Fruit fly (Drosophila melanogaster) Kc167 (cell line): ENCODE results near the gene CG1647.

Experiments used
- Myc ChIP-seq: fragments of >200 bp; optimal IDR thresholded peaks from 2 replicates; lab custom pipeline; 2017; ENCODE audit warnings: missing external identifiers
- Sin3A ChIP-seq: fragments of >200 bp; optimal IDR thresholded peaks from 2 replicates; lab custom pipeline; 2018; ENCODE audit warnings: missing external identifiers
- h ChIP-seq: fragments of >200 bp; optimal IDR thresholded peaks from 3 replicates; lab custom pipeline; 2018; ENCODE audit warnings: missing external identifiers
- insv ChIP-seq: fragments of >200 bp; optimal IDR thresholded peaks from 3 replicates; lab custom pipeline; 2018; ENCODE audit warnings: missing external identifiers
- psq ChIP-seq: fragments of >200 bp; optimal IDR thresholded peaks from 2 replicates; lab custom pipeline; 2017; ENCODE audit warnings: missing external identifiers
- ttk ChIP-seq: sonication (Bioruptor generic); optimal IDR thresholded peaks from 2 replicates; lab custom pipeline; 2017; ENCODE audit warnings: missing external identifiers

CG1647 gene

DNA sequence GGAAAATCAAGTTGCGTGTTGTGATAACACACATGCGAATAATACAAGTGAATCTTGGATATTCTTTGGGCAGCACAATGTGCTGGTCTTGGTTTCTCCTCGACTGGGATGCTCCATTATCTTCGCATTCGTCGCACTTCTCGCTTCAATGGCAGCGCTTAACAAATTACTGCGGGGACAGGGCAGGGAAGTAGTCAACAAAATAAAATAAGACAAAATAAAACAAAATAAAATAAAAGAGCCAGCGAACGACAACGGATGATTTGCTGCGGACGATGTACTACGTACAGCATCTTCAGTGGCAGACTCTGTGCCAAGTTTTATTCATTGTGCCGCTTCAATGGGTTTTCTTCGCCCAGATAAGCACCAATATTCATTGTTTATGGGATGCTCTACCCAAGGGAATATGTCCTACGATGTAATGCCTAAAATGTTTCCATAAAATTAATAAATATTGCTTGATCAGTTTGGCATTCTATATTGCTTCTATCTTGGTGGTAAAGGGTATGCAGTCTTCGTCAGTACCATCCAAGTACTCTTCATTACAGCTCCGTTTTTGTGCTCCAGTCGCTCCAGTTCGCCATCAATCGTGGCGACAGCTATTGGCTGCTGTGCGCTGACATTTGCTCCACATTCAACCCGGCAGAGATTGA is 27.0 kb downstream of the CG1647 start:
- TF ChIP-seq Myc (lab: Kevin White, UChicago) (no peak), h (lab: Kevin White, UChicago) (no peak), insv (lab: Kevin White, UChicago) (no peak)

DNA sequence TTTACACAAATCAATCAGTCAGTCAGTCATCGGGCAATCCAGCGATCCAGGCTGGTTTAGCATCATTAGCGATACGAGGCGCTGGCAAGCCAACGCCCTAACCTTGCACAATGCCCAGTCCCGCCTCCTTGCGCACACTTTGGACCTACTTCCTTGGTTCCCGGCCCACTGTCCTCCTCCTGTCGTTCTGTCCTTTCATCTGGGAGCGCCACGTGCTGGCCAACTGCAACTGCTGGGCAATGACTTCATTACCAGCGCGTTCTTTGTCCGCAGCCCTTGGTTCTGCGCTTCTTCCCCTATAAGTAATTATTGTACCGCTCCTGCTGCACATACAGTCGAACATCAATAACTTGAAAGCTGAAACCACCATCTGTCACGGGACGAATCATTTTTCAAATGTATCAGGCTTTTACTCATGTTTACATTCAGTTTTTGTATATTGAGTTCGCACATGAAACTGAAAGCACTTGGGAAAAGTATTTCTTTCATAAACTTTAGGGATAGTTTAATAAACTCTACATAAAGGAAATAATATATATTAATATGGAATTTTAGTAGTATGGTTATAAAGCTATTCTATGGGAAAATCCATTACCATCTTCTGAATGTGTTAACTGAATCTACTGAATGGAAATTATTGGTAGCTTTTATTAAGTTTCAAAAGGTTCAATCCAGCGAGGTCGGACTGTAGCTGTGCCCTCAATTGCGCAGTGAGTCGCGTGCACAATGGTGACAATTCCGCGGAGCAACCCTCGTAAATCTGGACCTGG is 27.7 kb downstream of the CG1647 start:
- no peak for TF ChIP-seq ttk (lab: Kevin White, UChicago)
- TF ChIP-seq psq (lab: Kevin White, UChicago) = no peak
- TF ChIP-seq h (lab: Kevin White, UChicago) = no peak
- TF ChIP-seq Sin3A (lab: Kevin White, UChicago) = no peak
- no peak for TF ChIP-seq insv (lab: Kevin White, UChicago)

DNA sequence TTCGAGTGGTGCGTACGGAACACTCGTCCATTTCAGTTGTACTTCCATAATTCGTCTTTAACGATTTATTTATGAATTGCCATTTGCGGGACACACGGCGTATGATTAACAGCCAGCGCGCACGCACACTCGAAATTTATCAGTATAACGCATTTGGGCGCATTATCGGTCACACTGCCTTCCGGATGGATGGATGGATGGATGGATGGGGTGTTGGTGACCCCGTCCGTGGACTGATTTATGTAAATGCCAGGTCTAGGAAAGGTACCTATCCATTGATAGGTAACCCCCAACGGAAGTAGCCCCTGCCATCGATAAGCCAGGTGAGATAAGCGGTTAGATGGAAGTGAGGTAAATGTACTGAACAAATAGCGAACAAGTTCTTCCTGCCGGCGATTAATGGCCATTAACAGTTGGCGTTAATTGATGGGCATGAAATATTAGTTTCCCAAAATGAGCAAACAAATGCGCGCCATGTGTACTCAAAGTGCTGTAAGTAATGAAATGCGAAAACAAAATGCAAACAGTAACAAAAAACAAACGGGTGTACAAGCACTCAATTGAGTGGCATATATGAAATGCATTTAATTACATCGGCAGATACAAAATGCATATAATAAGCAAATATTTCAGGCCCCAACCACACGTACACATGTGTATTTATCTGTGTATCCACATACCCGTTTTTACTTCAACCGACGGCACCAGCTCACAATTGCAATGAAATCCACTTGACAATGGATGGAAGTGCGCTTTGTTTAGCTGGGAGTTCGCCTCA is 28.9 kb downstream of the CG1647 start:
- TF ChIP-seq Myc (lab: Kevin White, UChicago) (no peak), psq (lab: Kevin White, UChicago) (no peak), Sin3A (lab: Kevin White, UChicago) (no peak), ttk (lab: Kevin White, UChicago) (no peak), insv (lab: Kevin White, UChicago) (no peak), h (lab: Kevin White, UChicago) (no peak)

DNA sequence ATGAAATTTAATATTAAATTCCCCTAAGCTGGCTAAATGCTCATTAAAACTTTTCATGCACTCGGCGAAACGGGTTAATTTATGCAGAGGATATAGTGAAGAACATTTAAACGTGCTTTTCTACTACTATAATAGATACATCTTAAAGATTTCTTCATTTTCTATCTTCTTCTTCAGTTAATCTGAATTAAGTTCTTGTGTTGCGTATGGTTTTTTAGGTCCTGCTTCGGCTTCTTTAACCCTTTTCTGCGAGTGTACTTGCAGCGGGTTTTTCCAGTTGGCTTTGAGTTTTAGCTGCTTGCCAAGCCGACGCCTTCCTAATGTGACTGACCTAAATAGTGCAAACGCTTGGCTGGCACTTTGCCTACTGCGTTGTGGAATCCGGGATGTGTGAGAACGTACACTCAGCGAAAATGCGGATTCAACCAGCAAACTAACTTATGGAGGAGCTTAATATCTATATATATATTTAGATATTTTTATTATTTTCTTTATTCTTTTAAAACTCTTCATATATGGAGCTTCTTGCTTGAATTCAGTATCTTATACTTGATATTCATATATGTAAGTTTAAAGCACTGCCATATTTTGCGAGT is 30.7 kb downstream of the CG1647 start:
- TF ChIP-seq ttk (lab: Kevin White, UChicago) (no peak), Myc (lab: Kevin White, UChicago) (no peak), insv (lab: Kevin White, UChicago) (no peak), h (lab: Kevin White, UChicago) (no peak), psq (lab: Kevin White, UChicago) (no peak), Sin3A (lab: Kevin White, UChicago) (no peak)

DNA sequence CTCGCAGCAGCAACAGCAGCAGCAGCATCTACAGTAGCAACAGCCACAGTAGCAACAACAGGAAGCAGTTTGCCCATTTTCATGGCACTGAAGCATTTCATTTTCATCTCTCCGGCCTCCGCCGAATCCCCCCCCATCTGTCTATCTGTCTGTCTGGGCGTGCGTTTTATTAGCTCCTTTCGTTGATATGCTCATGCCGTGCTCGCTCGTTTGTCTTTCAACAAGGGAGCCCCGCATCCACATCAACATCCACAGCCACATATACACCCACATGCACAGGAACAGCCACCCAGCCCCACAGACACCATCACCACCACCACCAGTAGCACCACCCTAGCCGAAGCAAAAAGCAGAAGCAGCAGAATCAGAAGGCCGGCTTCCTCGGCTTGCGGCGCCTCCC is 31.5 kb downstream of the CG1647 start:
- TF ChIP-seq psq (lab: Kevin White, UChicago) (no peak), h (lab: Kevin White, UChicago) (no peak), insv (lab: Kevin White, UChicago) (no peak), ttk (lab: Kevin White, UChicago) (no peak), Sin3A (lab: Kevin White, UChicago) (no peak), Myc (lab: Kevin White, UChicago) (no peak)

DNA sequence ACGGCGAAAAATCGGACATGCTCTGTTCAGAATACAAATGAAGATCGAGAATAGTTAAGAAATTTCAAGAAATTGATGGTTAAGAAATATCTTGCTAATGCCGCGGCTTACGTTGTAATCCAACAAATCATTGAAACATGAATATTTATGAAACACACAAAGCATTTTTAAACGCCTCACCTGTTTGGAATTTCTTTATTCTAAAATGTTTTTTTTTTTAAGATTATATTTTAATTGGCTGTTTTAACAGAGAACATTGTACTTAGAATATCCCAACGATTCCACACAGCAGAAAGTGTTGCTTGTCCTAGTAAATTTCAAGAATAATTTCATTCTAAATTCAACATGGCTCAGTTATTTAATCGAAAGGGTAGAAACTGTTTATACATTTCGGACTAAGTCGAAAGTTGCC is 32.0 kb downstream of the CG1647 start:
- TF ChIP-seq Myc (lab: Kevin White, UChicago) = no peak
- no peak for TF ChIP-seq h (lab: Kevin White, UChicago)
- TF ChIP-seq psq (lab: Kevin White, UChicago) = no peak
- no peak for TF ChIP-seq Sin3A (lab: Kevin White, UChicago)
- TF ChIP-seq ttk (lab: Kevin White, UChicago) = no peak
- no peak for TF ChIP-seq insv (lab: Kevin White, UChicago)

DNA sequence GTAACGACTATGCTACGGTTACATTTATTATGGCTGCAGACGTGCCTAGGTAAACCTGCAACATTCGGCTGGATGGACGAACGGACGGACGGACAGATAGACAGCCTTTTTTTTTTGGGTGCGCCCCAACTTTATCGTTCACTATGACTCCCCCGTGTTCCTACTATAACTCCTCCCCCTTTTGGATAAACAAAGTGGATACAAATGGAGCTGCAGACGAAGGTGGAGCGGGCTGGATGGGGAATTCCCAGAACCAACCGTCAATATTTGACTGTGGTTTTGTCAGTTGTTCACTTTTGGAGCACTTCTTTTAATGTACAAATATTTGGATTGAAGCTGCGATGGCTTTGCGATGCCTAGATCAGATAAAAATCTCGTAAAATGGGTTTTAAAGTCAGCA is 36.1 kb downstream of the CG1647 start:
- TF ChIP-seq insv (lab: Kevin White, UChicago) = no peak
- TF ChIP-seq Myc (lab: Kevin White, UChicago) = no peak
- TF ChIP-seq Sin3A (lab: Kevin White, UChicago) = no peak
- TF ChIP-seq h (lab: Kevin White, UChicago) = no peak
- TF ChIP-seq ttk (lab: Kevin White, UChicago) = no peak
- TF ChIP-seq psq (lab: Kevin White, UChicago) = no peak

DNA sequence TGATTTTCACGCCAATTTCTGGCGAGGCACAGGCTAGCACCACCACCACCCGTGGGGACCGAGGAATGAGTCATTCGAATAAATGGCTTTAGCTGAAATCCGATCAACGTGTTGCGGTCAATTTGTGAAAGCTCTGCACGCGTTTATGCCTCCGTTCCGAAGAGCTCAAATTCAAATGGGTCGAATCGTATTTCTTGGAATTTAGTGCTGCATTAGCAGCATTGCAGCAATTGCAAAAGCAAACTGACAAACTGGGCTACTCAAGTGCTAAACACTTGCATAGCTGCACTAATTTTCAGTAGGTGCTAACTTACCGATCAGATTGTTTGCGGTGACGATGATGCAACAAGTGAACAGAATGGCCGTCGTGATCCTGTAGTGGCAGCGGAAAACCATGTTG is 36.8 kb downstream of the CG1647 start:
- TF ChIP-seq h (lab: Kevin White, UChicago) = no peak
- TF ChIP-seq psq (lab: Kevin White, UChicago) = no peak
- TF ChIP-seq ttk (lab: Kevin White, UChicago) = no peak
- TF ChIP-seq insv (lab: Kevin White, UChicago) = no peak
- no peak for TF ChIP-seq Myc (lab: Kevin White, UChicago)
- TF ChIP-seq Sin3A (lab: Kevin White, UChicago) = no peak

DNA sequence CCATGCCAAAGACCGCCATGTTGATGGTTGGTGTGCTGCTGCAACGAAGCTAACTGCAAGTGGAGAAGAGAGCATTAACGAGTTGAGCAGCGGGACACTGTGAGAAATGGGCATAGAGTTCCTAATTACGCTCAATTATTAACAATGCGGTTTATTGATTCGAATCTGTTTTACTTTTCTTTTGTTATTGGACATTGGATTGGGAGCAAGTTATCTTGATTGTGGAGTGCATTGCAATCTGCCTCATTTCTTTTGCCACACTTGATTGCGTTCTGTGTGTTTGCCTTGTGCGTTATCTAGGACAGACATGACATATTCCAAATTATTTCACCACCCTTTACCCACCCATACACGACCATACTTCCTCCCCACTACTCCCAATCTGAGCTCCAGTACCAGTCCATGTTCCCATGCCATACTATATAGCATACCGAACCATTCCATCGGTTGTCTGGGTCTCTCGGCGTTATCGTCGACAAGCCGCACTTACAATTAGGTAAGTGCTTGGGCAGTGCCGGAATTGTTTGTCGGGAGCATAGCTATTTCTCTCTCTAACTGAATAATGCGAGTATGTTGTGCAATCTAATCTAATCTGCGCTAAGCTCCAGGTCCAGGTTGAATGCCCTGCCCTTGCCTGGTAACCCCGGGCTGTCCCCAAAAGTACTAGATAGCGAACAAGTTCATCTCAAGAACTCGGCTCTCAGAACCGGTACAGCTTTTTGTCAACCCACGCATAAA is 37.4 kb downstream of the CG1647 start:
- no peak for TF ChIP-seq Sin3A (lab: Kevin White, UChicago)
- no peak for TF ChIP-seq h (lab: Kevin White, UChicago)
- no peak for TF ChIP-seq psq (lab: Kevin White, UChicago)
- TF ChIP-seq ttk (lab: Kevin White, UChicago) = no peak
- TF ChIP-seq insv (lab: Kevin White, UChicago) = no peak
- TF ChIP-seq Myc (lab: Kevin White, UChicago) = no peak

DNA sequence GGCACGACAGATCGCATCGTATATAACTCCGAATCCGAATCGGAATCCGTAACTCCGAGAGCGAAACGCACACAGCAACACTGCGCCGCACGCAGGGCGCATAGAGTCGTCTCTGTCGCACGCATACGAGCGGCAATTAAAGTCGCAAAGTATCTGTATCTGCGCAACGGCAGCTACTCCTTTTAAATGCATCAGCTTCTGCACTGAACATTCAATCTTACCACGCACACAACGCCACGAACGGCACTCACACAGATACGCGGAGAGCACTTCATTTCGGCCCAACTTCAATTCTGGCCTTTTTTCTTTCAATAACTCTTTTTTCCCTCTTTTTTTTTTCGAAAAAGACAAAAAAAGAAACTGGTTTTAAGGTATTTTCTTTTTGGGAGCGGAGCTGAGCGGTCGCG is 38.2 kb downstream of the CG1647 start:
- TF ChIP-seq insv (lab: Kevin White, UChicago) = no peak
- no peak for TF ChIP-seq psq (lab: Kevin White, UChicago)
- no peak for TF ChIP-seq Myc (lab: Kevin White, UChicago)
- TF ChIP-seq h (lab: Kevin White, UChicago) = no peak
- TF ChIP-seq Sin3A (lab: Kevin White, UChicago) = no peak
- TF ChIP-seq ttk (lab: Kevin White, UChicago) = no peak
